Worm (Caenorhabditis elegans) whole organism, L3 larva: Measurements from ENCODE around the gene clec-223.
"Not testable (repeated sequence)": the region's sequence is repeated elsewhere in the genome, so short reads cannot be mapped to it uniquely, and the experiment has no call there.

ENCODE experiments used
- egl-27 ChIP-seq: sonication (generic microtip); optimal IDR thresholded peaks from 4 replicates; lab custom pipeline; 2017; ENCODE audit warnings: missing biosample characterization, missing genetic modification reagents, missing genetic modification characterization
- lin-15B ChIP-seq: fragments of 150-350 bp; optimal IDR thresholded peaks from 2 replicates; lab custom pipeline; 2014; ENCODE audit warnings: missing biosample characterization, missing genetic modification characterization
- nhr-77 ChIP-seq: fragments of 150-350 bp; optimal IDR thresholded peaks from 2 replicates; lab custom pipeline; 2014; ENCODE audit warnings: missing biosample characterization, missing genetic modification characterization

ce11 chrV:11286114-11286513 is 13.2 kb downstream of the clec-223 start, which contains the start of gene C03E10.3:
- TF ChIP-seq egl-27, nhr-77, lin-15B (tag; lab: Kevin White, UChicago): not testable (repeated sequence)
